Worm (Caenorhabditis elegans) whole organism, late embryonic: Measurements from ENCODE around the gene F11D11.21.

Source experiments
- K02D7.2 ChIP-seq: sonication (generic microtip); optimal IDR thresholded peaks from 2 replicates; lab custom pipeline; 2017; ENCODE audit warnings: mild to moderate bottlenecking, missing genetic modification characterization, missing compliant biosample characterization
- ahr-1 ChIP-seq: sonication (generic microtip); optimal IDR thresholded peaks from 2 replicates; lab custom pipeline; 2016; ENCODE audit warnings: missing genetic modification characterization, missing compliant biosample characterization
- ama-1 ChIP-seq: fragments of 150-350 bp; optimal IDR thresholded peaks from 2 replicates; lab custom pipeline; 2014
- ceh-22 ChIP-seq: sonication (generic microtip); optimal IDR thresholded peaks from 2 replicates; lab custom pipeline; 2017; ENCODE audit warnings: missing biosample characterization, missing genetic modification characterization
- ceh-31 ChIP-seq: sonication (generic microtip); optimal IDR thresholded peaks from 2 replicates; lab custom pipeline; 2016; ENCODE audit warnings: missing genetic modification characterization, missing compliant biosample characterization
- eyg-1 ChIP-seq: sonication (generic microtip); optimal IDR thresholded peaks from 2 replicates; lab custom pipeline; 2016; ENCODE audit warnings: missing genotype, missing genetic modification characterization, missing compliant biosample characterization
- unc-55 ChIP-seq: sonication (generic microtip); optimal IDR thresholded peaks from 2 replicates; lab custom pipeline; 2017; ENCODE audit warnings: missing biosample characterization, missing genetic modification reagents, missing genetic modification characterization

- no peak for TF ChIP-seq eyg-1 (tag; lab: Kevin White, UChicago)
- TF ChIP-seq unc-55 (GFP tag; lab: Kevin White, UChicago) = no peak
- TF ChIP-seq ahr-1 (tag; lab: Kevin White, UChicago) = no peak
- TF ChIP-seq ceh-31 (tag; lab: Kevin White, UChicago) = no peak
- TF ChIP-seq K02D7.2 (tag; lab: Kevin White, UChicago) = no peak
- TF ChIP-seq ama-1 = no peak
- TF ChIP-seq ceh-22 (tag; lab: Kevin White, UChicago) = no peak
Measured at ce11 chrV:18776245-18776737, 25.9 kb upstream of the F11D11.21 start, which contains the start of gene Y17D7B.4.
